Fruit fly (Drosophila melanogaster) Kc167 (cell line): ENCODE results near the gene out.

Experiments used
- Myc ChIP-seq: fragments of >200 bp; optimal IDR thresholded peaks from 2 replicates; lab custom pipeline; 2017; ENCODE audit warnings: missing external identifiers
- insv ChIP-seq: fragments of >200 bp; optimal IDR thresholded peaks from 3 replicates; lab custom pipeline; 2018; ENCODE audit warnings: missing external identifiers

DNA sequence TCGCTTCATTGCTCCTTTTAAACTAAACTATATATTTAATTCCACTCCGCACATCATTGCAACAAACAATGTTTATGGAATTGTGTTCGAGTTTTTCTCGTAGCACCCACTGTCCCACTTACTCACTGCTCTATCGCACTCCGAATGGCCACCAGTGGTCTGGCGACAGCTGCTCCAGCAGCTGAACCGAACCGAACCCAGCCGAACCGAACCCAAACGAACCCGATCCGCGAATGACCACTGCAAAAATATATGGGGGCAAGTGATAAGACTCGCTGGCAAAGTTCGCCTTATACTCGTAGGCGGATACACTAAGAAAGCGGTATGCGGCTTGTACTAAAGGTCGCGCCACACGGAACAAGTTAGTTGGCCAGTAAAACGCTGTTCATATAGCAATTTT lies 16.7 kb downstream of the out start:
- TF ChIP-seq insv (lab: Kevin White, UChicago) (no peak), Myc (no peak)
